Worm (Caenorhabditis elegans) whole organism, L3 larva: ENCODE measurements around the gene Y53F4B.11.
"Not testable (repeated sequence)": the region's sequence is repeated elsewhere in the genome, so short reads cannot be mapped to it uniquely, and the experiment has no call there.

Experiments used
- ZK546.5 ChIP-seq: sonication (generic microtip); optimal IDR thresholded peaks from 2 replicates; lab custom pipeline; 2017; ENCODE audit warnings: missing biosample characterization, missing genetic modification characterization
- aly-2 ChIP-seq: fragments of 150-350 bp; optimal IDR thresholded peaks from 2 replicates; lab custom pipeline; 2014; ENCODE audit warnings: missing biosample characterization, missing genetic modification characterization
- ama-1 ChIP-seq: fragments of 150-350 bp; optimal IDR thresholded peaks from 2 replicates; lab custom pipeline; 2018
- ceh-16 ChIP-seq: sonication (generic microtip); optimal IDR thresholded peaks from 2 replicates; lab custom pipeline; 2017; ENCODE audit warnings: missing biosample characterization, missing genetic modification characterization
- ceh-82 ChIP-seq: fragments of 150-350 bp; optimal IDR thresholded peaks from 2 replicates; lab custom pipeline; 2014; ENCODE audit warnings: missing biosample characterization, missing genetic modification characterization
- ceh-9 ChIP-seq: sonication (generic microtip); optimal IDR thresholded peaks from 2 replicates; lab custom pipeline; 2018; ENCODE audit warnings: missing biosample characterization, missing genetic modification characterization
- egl-27 ChIP-seq: sonication (generic microtip); optimal IDR thresholded peaks from 4 replicates; lab custom pipeline; 2017; ENCODE audit warnings: missing biosample characterization, missing genetic modification reagents, missing genetic modification characterization
- elt-1 ChIP-seq: fragments of 150-350 bp; optimal IDR thresholded peaks from 2 replicates; lab custom pipeline; 2014; ENCODE audit warnings: missing biosample characterization, missing genetic modification characterization
- elt-2 ChIP-seq: sonication (generic microtip); optimal IDR thresholded peaks from 2 replicates; lab custom pipeline; 2016; ENCODE audit warnings: missing genetic modification reagents, mild to moderate bottlenecking, missing genetic modification characterization, missing compliant biosample characterization
- elt-3 ChIP-seq, 3 experiments: fragments of 150-350 bp in 1 of 3; sonication (generic microtip) in 2 of 3; optimal IDR thresholded peaks; 2 replicates in 2 of 3; 4 replicates in 1 of 3; lab custom pipeline; 2014 to 2017; ENCODE audit warnings: missing biosample characterization in 3 of 3, missing genetic modification characterization in 3 of 3
- fkh-10 ChIP-seq: sonication (generic microtip); optimal IDR thresholded peaks from 2 replicates; lab custom pipeline; 2017; ENCODE audit warnings: missing biosample characterization, missing genetic modification reagents, missing genetic modification characterization
- fos-1 ChIP-seq: fragments of 150-350 bp; optimal IDR thresholded peaks from 2 replicates; lab custom pipeline; 2014; ENCODE audit warnings: missing biosample characterization, missing genetic modification characterization
- hmg-11 ChIP-seq: sonication (generic microtip); optimal IDR thresholded peaks from 2 replicates; lab custom pipeline; 2016; ENCODE audit warnings: missing genetic modification characterization, missing compliant biosample characterization
- lin-15B ChIP-seq: fragments of 150-350 bp; optimal IDR thresholded peaks from 2 replicates; lab custom pipeline; 2014; ENCODE audit warnings: missing biosample characterization, missing genetic modification characterization
- lsy-12 ChIP-seq: sonication (generic microtip); optimal IDR thresholded peaks from 2 replicates; lab custom pipeline; 2016; ENCODE audit warnings: mild to moderate bottlenecking, missing genetic modification characterization, missing compliant biosample characterization
- mml-1 ChIP-seq: fragments of 150-350 bp; sonication (generic microtip); optimal IDR thresholded peaks from 3 replicates; lab custom pipeline; 2014; ENCODE audit warnings: missing biosample characterization, missing genetic modification characterization
- nfya-1 ChIP-seq: sonication (generic microtip); optimal IDR thresholded peaks from 2 replicates; lab custom pipeline; 2017; ENCODE audit warnings: missing genetic modification characterization, mild to moderate bottlenecking, missing compliant biosample characterization, antibody characterized with exemption, moderate library complexity; ENCODE audit not compliant: insufficient read depth
- nhr-12 ChIP-seq: fragments of 150-350 bp; optimal IDR thresholded peaks from 2 replicates; lab custom pipeline; 2014; ENCODE audit warnings: missing biosample characterization, missing genetic modification characterization
- nhr-23 ChIP-seq: fragments of 150-350 bp; optimal IDR thresholded peaks from 2 replicates; lab custom pipeline; 2014; ENCODE audit warnings: missing biosample characterization, missing genetic modification reagents, missing genetic modification characterization
- nhr-25 ChIP-seq: sonication (generic microtip); optimal IDR thresholded peaks from 2 replicates; lab custom pipeline; 2017; ENCODE audit warnings: missing biosample characterization, missing genetic modification characterization
- nhr-28 ChIP-seq: fragments of 150-350 bp; optimal IDR thresholded peaks from 2 replicates; lab custom pipeline; 2014; ENCODE audit warnings: missing biosample characterization, missing genetic modification characterization
- nhr-76 ChIP-seq: fragments of 150-350 bp; sonication (generic microtip); optimal IDR thresholded peaks from 5 replicates; lab custom pipeline; 2014; ENCODE audit warnings: missing biosample characterization, missing genetic modification characterization
- nhr-77 ChIP-seq: fragments of 150-350 bp; optimal IDR thresholded peaks from 2 replicates; lab custom pipeline; 2014; ENCODE audit warnings: missing biosample characterization, missing genetic modification characterization
- pha-4 ChIP-seq: fragments of 150-350 bp; optimal IDR thresholded peaks from 2 replicates; lab custom pipeline; 2014; ENCODE audit warnings: missing biosample characterization, missing genetic modification reagents, missing genetic modification characterization
- sea-2 ChIP-seq: fragments of 150-350 bp; sonication (generic microtip); optimal IDR thresholded peaks from 4 replicates; lab custom pipeline; 2014; ENCODE audit warnings: missing biosample characterization, missing genetic modification reagents, missing genetic modification characterization
- snpc-4 ChIP-seq: fragments of 150-350 bp; optimal IDR thresholded peaks from 2 replicates; lab custom pipeline; 2014; ENCODE audit warnings: missing biosample characterization, missing genetic modification characterization
- tbx-2 ChIP-seq: sonication (generic microtip); optimal IDR thresholded peaks from 2 replicates; lab custom pipeline; 2016; ENCODE audit warnings: mild to moderate bottlenecking, missing genetic modification characterization, missing compliant biosample characterization
- unc-39 ChIP-seq: sonication (generic microtip); optimal IDR thresholded peaks from 4 replicates; lab custom pipeline; 2017; ENCODE audit warnings: missing biosample characterization, missing genetic modification characterization
- ztf-4 ChIP-seq: fragments of 150-350 bp; optimal IDR thresholded peaks from 2 replicates; lab custom pipeline; 2014; ENCODE audit warnings: missing biosample characterization, missing genetic modification characterization

Y53F4B.11 gene

ce11 chrII:14966420-14966819, 44.1 kb upstream of the Y53F4B.11 start:
- TF ChIP-seq nhr-25 (no peak), fkh-10 (GFP tag; lab: Kevin White, UChicago) (no peak), mml-1 (no peak), ztf-4 (no peak), nhr-77 (tag; lab: Kevin White, UChicago) (no peak)
- TF ChIP-seq, all 47 proteins: peak for 0

- TF ChIP-seq elt-2 (tag; lab: Kevin White, UChicago) (peak; percentile 35), nhr-28 (no peak), ZK546.5 (tag; lab: Kevin White, UChicago) (no peak), pha-4 (tag; lab: Kevin White, UChicago) (peak; percentile 96)
- TF ChIP-seq, all 47 proteins: peak for 2
Observed at ce11 chrII:14967084-14967483, 43.5 kb upstream of the Y53F4B.11 start.

ce11 chrII:14968275-14968674, 42.3 kb upstream of the Y53F4B.11 start:
- TF ChIP-seq nhr-76 (tag; lab: Kevin White, UChicago), result no peak

ce11 chrII:14969320-14969950, 41.1 kb upstream of the Y53F4B.11 start, which contains the start of the genes pole-4, nsun-5 and metl-2:
Gene pole-4 (minus strand): TSS chrII:14969354.
Gene nsun-5 (plus strand): TSS chrII:14969617.
Gene metl-2 (plus strand): TSS chrII:14969900.
- no peak for TF ChIP-seq elt-1 (tag; lab: Kevin White, UChicago)
- peak; percentile 3 for TF ChIP-seq hmg-11
- TF ChIP-seq nfya-1 (tag; lab: Kevin White, UChicago), result peak; percentile 49
- peak; percentile 31 for TF ChIP-seq nhr-23 (tag; lab: Kevin White, UChicago)
- peak; percentile 70 for TF ChIP-seq snpc-4 (tag; lab: Kevin White, UChicago)
- no peak for TF ChIP-seq nhr-12 (tag; lab: Kevin White, UChicago)
- TF ChIP-seq egl-27 (tag; lab: Kevin White, UChicago), result no peak
- TF ChIP-seq lin-15B (tag; lab: Kevin White, UChicago), result peak; percentile 86
- TF ChIP-seq pha-4 (tag; lab: Kevin White, UChicago), result peak; percentile 81
- TF ChIP-seq tbx-2 (tag; lab: Kevin White, UChicago), result no peak
- TF ChIP-seq, all 47 proteins: peak for 6

- TF ChIP-seq nhr-77 (tag; lab: Kevin White, UChicago), result no peak
- TF ChIP-seq ama-1 (lab: Kevin White, UChicago), result no peak
- no peak for TF ChIP-seq tbx-2 (tag; lab: Kevin White, UChicago)
- no peak for TF ChIP-seq lin-15B (tag; lab: Kevin White, UChicago)
- TF ChIP-seq elt-3 (tag; optimal IDR thresholded peaks at IDR 0.05; lab: Kevin White, UChicago), result no peak
- no peak for TF ChIP-seq mml-1
- TF ChIP-seq ceh-9 (tag; lab: Kevin White, UChicago), result no peak
- TF ChIP-seq lsy-12 (tag; lab: Kevin White, UChicago), result no peak
- no peak for TF ChIP-seq egl-27 (tag; lab: Kevin White, UChicago)
- TF ChIP-seq ceh-82 (tag; lab: Kevin White, UChicago), result no peak
- TF ChIP-seq elt-2 (tag; lab: Kevin White, UChicago), result no peak
- TF ChIP-seq ceh-16, result no peak
- TF ChIP-seq ztf-4, result no peak
- TF ChIP-seq nhr-25, result no peak
- no peak for TF ChIP-seq unc-39
- TF ChIP-seq fkh-10 (GFP tag; lab: Kevin White, UChicago), result no peak
- TF ChIP-seq fos-1 (tag; lab: Kevin White, UChicago), result no peak
- no peak for TF ChIP-seq aly-2 (tag; lab: Kevin White, UChicago)
Observed at ce11 chrII:14983909-14984308, 26.6 kb upstream of the Y53F4B.11 start, which contains the start of gene Y53F4B.5. Gene Y53F4B.5 (minus strand): TSS chrII:14984009.

ce11 chrII:14988171-14988570, 22.4 kb upstream of the Y53F4B.11 start, which contains the start of gene Y53F4B.43:
Gene Y53F4B.43 (plus strand): TSS chrII:14988471.
- not testable (repeated sequence) for TF ChIP-seq fos-1 (tag; lab: Kevin White, UChicago); mml-1; sea-2 (GFP tag; lab: Kevin White, UChicago)
- TF ChIP-seq, all 47 proteins: peak for 0; not testable (repeated sequence) for 47
